Worm (Caenorhabditis elegans) whole organism, mixed stage, embryonic: ENCODE results near the gene nfm-1.

Source experiments
- ceh-39 ChIP-seq: fragments of 150-350 bp; optimal IDR thresholded peaks from 2 replicates; lab custom pipeline; 2014; ENCODE audit warnings: missing biosample characterization, missing genetic modification characterization
- elt-1 ChIP-seq: sonication (generic microtip); optimal IDR thresholded peaks from 2 replicates; lab custom pipeline; 2017; ENCODE audit warnings: missing genetic modification characterization, mild to moderate bottlenecking, missing compliant biosample characterization, antibody characterized with exemption, moderate library complexity, borderline replicate concordance; ENCODE audit not compliant: insufficient read depth
- elt-3 ChIP-seq: fragments of 150-350 bp; optimal IDR thresholded peaks from 2 replicates; lab custom pipeline; 2014; ENCODE audit warnings: missing biosample characterization, missing genetic modification characterization
- nhr-237 ChIP-seq: fragments of 150-350 bp; optimal IDR thresholded peaks from 2 replicates; lab custom pipeline; 2014; ENCODE audit warnings: missing biosample characterization, missing genetic modification characterization
- nhr-28 ChIP-seq: fragments of 150-350 bp; optimal IDR thresholded peaks from 2 replicates; lab custom pipeline; 2014; ENCODE audit warnings: missing biosample characterization, missing genetic modification characterization
- pha-4 ChIP-seq: fragments of 150-350 bp; optimal IDR thresholded peaks from 2 replicates; lab custom pipeline; 2018; ENCODE audit warnings: missing biosample characterization, missing genetic modification reagents, missing genetic modification characterization
- unc-62 ChIP-seq: fragments of 150-350 bp; optimal IDR thresholded peaks from 2 replicates; lab custom pipeline; 2014; ENCODE audit warnings: missing biosample characterization, missing genetic modification reagents, missing genetic modification characterization
- ztf-11 ChIP-seq: fragments of 150-350 bp; optimal IDR thresholded peaks from 2 replicates; lab custom pipeline; 2014; ENCODE audit warnings: missing biosample characterization, missing genetic modification characterization

DNA sequence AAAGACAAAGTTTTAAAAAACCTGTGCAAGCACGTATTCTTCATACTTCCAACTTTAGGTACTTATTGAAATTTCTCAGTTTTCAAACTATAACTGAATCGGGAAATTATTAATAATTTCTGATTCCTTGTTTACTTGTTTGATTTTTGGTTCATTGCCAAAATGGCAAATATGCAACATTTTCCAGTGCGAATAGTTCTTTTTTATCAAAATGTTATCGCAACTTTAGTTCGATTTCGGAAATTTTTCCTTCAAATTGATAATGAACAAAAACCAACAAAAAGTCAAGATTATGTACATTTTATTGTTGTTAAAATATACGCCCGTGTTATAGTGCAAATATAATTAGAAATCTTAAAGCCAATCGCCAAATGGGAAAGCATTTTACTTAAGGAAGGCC is 18.4 kb downstream of the nfm-1 start:
- no peak for TF ChIP-seq ztf-11 (tag; lab: Kevin White, UChicago)
- no peak for TF ChIP-seq nhr-28
- TF ChIP-seq unc-62 (GFP tag; lab: Kevin White, UChicago) = no peak
- no peak for TF ChIP-seq elt-1 (tag; lab: Kevin White, UChicago)
- TF ChIP-seq nhr-237 (tag; lab: Kevin White, UChicago) = no peak
- no peak for TF ChIP-seq ceh-39
- no peak for TF ChIP-seq pha-4 (tag; lab: Kevin White, UChicago)
- TF ChIP-seq elt-3 (tag; lab: Kevin White, UChicago) = no peak
